Worm (Caenorhabditis elegans): ENCODE measurements around the gene ucr-2.3.

DNA sequence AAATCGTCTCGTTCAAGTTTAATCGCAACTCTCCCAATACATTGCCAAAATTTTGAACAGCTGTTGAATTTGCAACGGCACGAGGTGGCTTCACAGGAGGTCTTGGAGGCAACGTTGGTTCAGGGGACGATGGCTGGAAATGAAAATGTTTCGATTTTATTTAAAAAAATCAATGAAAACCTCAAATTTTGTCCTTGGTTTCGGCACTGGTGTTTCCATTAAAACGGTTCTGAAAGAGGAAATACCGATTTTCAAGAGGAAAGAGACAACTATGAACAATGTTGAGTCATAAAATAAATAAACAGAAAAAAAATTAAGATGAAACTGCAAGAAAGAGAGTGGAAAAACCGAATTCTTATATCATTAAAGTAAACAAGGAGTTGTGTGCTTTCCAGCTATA, 27.7 kb downstream of the ucr-2.3 start, which contains the start of gene F23H11.4:
- no peak for TF ChIP-seq flt-1 (GFP tag; IDR thresholded peaks at IDR 0.05)
- no peak for TF ChIP-seq ama-1 (optimal IDR thresholded peaks at IDR 0.05)
- TF ChIP-seq pes-1 (GFP tag; IDR thresholded peaks at IDR 0.05): no peak
- no peak for TF ChIP-seq ets-7 (tag; optimal IDR thresholded peaks at IDR 0.05)
- TF ChIP-seq scrt-1 (GFP tag; IDR thresholded peaks at IDR 0.05): no peak
- no peak for TF ChIP-seq tra-4 (tag; optimal IDR thresholded peaks at IDR 0.05)
- no peak for TF ChIP-seq ceh-13 (GFP tag; optimal IDR thresholded peaks at IDR 0.05)
- no peak for TF ChIP-seq hnd-1 (tag; optimal IDR thresholded peaks at IDR 0.05)
- no peak for TF ChIP-seq hmg-4 (GFP tag; optimal IDR thresholded peaks at IDR 0.05)
- TF ChIP-seq tbx-11 (GFP tag; IDR thresholded peaks at IDR 0.05): no peak
- no peak for TF ChIP-seq F13C5.2 (tag; optimal IDR thresholded peaks at IDR 0.05)
- TF ChIP-seq ceh-36 (tag; optimal IDR thresholded peaks at IDR 0.05): no peak
- TF ChIP-seq aly-1 (tag; optimal IDR thresholded peaks at IDR 0.05): no peak
- TF ChIP-seq B0310.2 (tag; optimal IDR thresholded peaks at IDR 0.05): no peak

All from whole organism, early embryonic.